Worm (Caenorhabditis elegans): ENCODE results near the gene R08C7.12.

R08C7.12 gene

DNA sequence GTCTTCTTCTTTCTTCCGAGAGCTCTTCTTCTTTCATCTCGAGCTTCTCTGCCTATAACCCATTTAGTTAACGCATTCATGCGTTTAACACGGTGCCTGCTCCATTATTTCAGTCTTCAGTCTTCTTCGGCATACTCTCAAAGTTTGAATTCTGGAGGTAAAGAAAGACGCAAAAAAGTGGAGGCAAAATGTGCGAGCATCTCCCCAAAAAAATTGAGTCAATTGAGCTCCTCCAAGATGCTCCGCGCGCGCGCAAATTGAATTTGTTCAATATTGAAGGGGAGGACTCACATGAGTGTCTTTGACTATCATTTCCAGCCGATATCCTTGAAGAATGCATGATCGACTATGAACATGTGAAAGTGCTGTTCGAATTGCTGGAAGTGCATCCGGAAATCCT lies 55.5 kb downstream of the R08C7.12 start:
- TF ChIP-seq T20F7.1 (GFP tag; optimal IDR thresholded peaks at IDR 0.05) (no peak), ces-1 (GFP tag; optimal IDR thresholded peaks at IDR 0.05) (peak; percentile 91), unc-62 (GFP tag; optimal IDR thresholded peaks at IDR 0.05 in 1 of 2) (peak in 1 of 2 experiments; percentile 10), unc-62 (tag; optimal IDR thresholded peaks at IDR 0.05) (no peak), fkh-10 (GFP tag; optimal IDR thresholded peaks at IDR 0.05) (peak; percentile 0)

DNA sequence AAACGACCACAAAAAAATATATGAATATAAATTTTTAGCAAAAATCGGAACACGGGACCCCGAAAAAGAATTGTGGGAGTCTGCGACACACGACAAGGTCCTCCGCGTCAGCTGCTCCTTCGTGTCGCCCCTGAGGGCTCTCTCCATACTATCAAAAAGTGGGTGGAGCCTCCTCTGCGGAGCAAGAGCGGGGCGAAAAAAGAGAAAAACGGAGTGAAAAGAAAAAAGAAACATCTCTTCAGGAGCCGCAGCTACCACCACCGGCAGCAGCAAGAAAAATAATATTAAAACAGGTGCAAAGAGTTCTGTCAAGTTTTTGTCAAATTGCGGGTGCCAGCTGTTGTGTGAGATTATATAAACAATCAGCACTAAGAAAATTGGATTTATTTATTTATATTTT lies 57.1 kb downstream of the R08C7.12 start, which contains the start of gene gbb-2:
Gene gbb-2, minus strand, starts transcription at position 112 of the 400 bp plus-strand sequence.
- TF ChIP-seq hlh-11 (tag; optimal IDR thresholded peaks at IDR 0.05), result peak; percentile 46
- TF ChIP-seq set-16 (GFP tag; IDR thresholded peaks at IDR 0.05), result peak; percentile 64
- TF ChIP-seq zfp-2 (tag; optimal IDR thresholded peaks at IDR 0.05), result no peak
- no peak for TF ChIP-seq T26A8.4 (GFP tag; IDR thresholded peaks at IDR 0.05)
- TF ChIP-seq lsy-2 (tag; optimal IDR thresholded peaks at IDR 0.05), result peak in 1 of 2 experiments; percentile 8
- no peak for TF ChIP-seq Y48G9A.11 (GFP tag; IDR thresholded peaks at IDR 0.05)
- TF ChIP-seq daf-16 (GFP tag; optimal IDR thresholded peaks at IDR 0.05), result peak in 1 of 2 experiments; percentile 72
- no peak for TF ChIP-seq daf-16 (tag; optimal IDR thresholded peaks at IDR 0.05)
- no peak for TF ChIP-seq egl-27 (tag; optimal IDR thresholded peaks at IDR 0.05)
- no peak for TF ChIP-seq ceh-28 (tag; optimal IDR thresholded peaks at IDR 0.05)
- TF ChIP-seq unc-62 (GFP tag; optimal IDR thresholded peaks at IDR 0.05 in 1 of 2), result peak in 1 of 2 experiments; percentile 30
- no peak for TF ChIP-seq unc-62 (tag; optimal IDR thresholded peaks at IDR 0.05)
- TF ChIP-seq mes-2 (tag; optimal IDR thresholded peaks at IDR 0.05; ENCODE audit: poor library complexity, severe bottlenecking), result peak; percentile 13
- TF ChIP-seq ces-1 (GFP tag; optimal IDR thresholded peaks at IDR 0.05), result no peak
- no peak for TF ChIP-seq ceh-32 (tag; optimal IDR thresholded peaks at IDR 0.05; ENCODE audit: poor library complexity)
- TF ChIP-seq ama-1 (optimal IDR thresholded peaks at IDR 0.05), result no peak

All from whole organism, L4 larva.